Fruit fly (Drosophila melanogaster): ENCODE measurements around the gene CG42613.

Gene CG42613

dm6 chr3R:18985114-18985785 lies 56.3 kb downstream of the CG42613 start (continued):
- TF ChIP-seq CG17829 (tag; optimal IDR thresholded peaks at IDR 0.05) = no peak
- no peak for TF ChIP-seq crol (GFP tag; IDR thresholded peaks at IDR 0.05)
- peak; percentile 32 for TF ChIP-seq CG13296 (GFP tag; optimal IDR thresholded peaks at IDR 0.05)
- TF ChIP-seq CG1024 (GFP tag; IDR thresholded peaks at IDR 0.05) = no peak
- TF ChIP-seq B-H1 (GFP tag; IDR thresholded peaks at IDR 0.05) = no peak
- TF ChIP-seq CG14667 (GFP tag; IDR thresholded peaks at IDR 0.05) = no peak
- no peak for TF ChIP-seq Asciz (GFP tag; optimal IDR thresholded peaks at IDR 0.05)
- no peak for TF ChIP-seq pita (GFP tag; optimal IDR thresholded peaks at IDR 0.05)
- TF ChIP-seq hkb (optimal IDR thresholded peaks at IDR 0.05) = no peak
- no peak for TF ChIP-seq hkb (GFP tag; IDR thresholded peaks at IDR 0.05)
- no peak for TF ChIP-seq Antp (GFP tag; optimal IDR thresholded peaks at IDR 0.05)
- TF ChIP-seq tin (GFP tag; optimal IDR thresholded peaks at IDR 0.05) = no peak
- no peak for TF ChIP-seq wek (GFP tag; optimal IDR thresholded peaks at IDR 0.05)
- TF ChIP-seq Mad (GFP tag; optimal IDR thresholded peaks at IDR 0.05) = no peak
- TF ChIP-seq CG10462 (GFP tag; optimal IDR thresholded peaks at IDR 0.05) = no peak
- TF ChIP-seq BtbVII (GFP tag; optimal IDR thresholded peaks at IDR 0.05) = peak; percentile 57
- TF ChIP-seq NK7.1 (GFP tag; optimal IDR thresholded peaks at IDR 0.05) = no peak
- no peak for TF ChIP-seq ab (GFP tag; optimal IDR thresholded peaks at IDR 0.05)
- no peak for TF ChIP-seq sna (GFP tag; IDR thresholded peaks at IDR 0.05; ENCODE audit: partially characterized antibody)
- TF ChIP-seq ro (GFP tag; IDR thresholded peaks at IDR 0.05) = no peak
- TF ChIP-seq Nf-YC (tag; optimal IDR thresholded peaks at IDR 0.05) = no peak
- TF ChIP-seq Sin3A (optimal IDR thresholded peaks at IDR 0.05) = no peak
- TF ChIP-seq Taf1 (GFP tag; IDR thresholded peaks at IDR 0.05) = no peak
- TF ChIP-seq CG17359 (tag; optimal IDR thresholded peaks at IDR 0.05) = peak; percentile 27
- TF ChIP-seq zen2 (GFP tag; IDR thresholded peaks at IDR 0.05; ENCODE audit: partially characterized antibody) = no peak
- no peak for TF ChIP-seq CG11398 (GFP tag; optimal IDR thresholded peaks at IDR 0.05)
- TF ChIP-seq CG15269 (tag; optimal IDR thresholded peaks at IDR 0.05) = peak; percentile 27
- TF ChIP-seq gt (GFP tag; IDR thresholded peaks at IDR 0.05) = no peak
- TF ChIP-seq HmgD (GFP tag; optimal IDR thresholded peaks at IDR 0.05) = no peak
- TF ChIP-seq CG18011 (GFP tag; optimal IDR thresholded peaks at IDR 0.05) = no peak
- TF ChIP-seq pan (optimal IDR thresholded peaks at IDR 0.05) = no peak
- TF ChIP-seq pan (GFP tag; optimal IDR thresholded peaks at IDR 0.05 in 1 of 2, IDR thresholded peaks at IDR 0.05 in 1 of 2) = peak in 1 of 2 experiments; percentile 26

dm6 chr3R:18986089-18986887 lies 57.3 kb downstream of the CG42613 start:
- TF ChIP-seq Abd-B (GFP tag; optimal IDR thresholded peaks at IDR 0.05) (no peak), gsb (GFP tag; IDR thresholded peaks at IDR 0.05) (no peak), sens-2 (GFP tag; IDR thresholded peaks at IDR 0.05) (0 out of 2 replicates have a peak, but pooled peaks have one; percentile 10), Sox100B (GFP tag; optimal IDR thresholded peaks at IDR 0.05) (no peak), gem (tag; optimal IDR thresholded peaks at IDR 0.05) (peak; percentile 31), cwo (GFP tag; optimal IDR thresholded peaks at IDR 0.05) (no peak), CG14965 (GFP tag; optimal IDR thresholded peaks at IDR 0.05; ENCODE audit: borderline replicate concordance) (no peak), CG10209 (GFP tag; optimal IDR thresholded peaks at IDR 0.05) (no peak), CG3847 (GFP tag; IDR thresholded peaks at IDR 0.05) (no peak), CG17829 (tag; optimal IDR thresholded peaks at IDR 0.05) (no peak), Drgx (GFP tag; IDR thresholded peaks at IDR 0.05) (peak; percentile 51), Myb (GFP tag; optimal IDR thresholded peaks at IDR 0.05) (no peak), dan (GFP tag; IDR thresholded peaks at IDR 0.05) (no peak), pum (GFP tag; optimal IDR thresholded peaks at IDR 0.05) (no peak), Doc2 (GFP tag; IDR thresholded peaks at IDR 0.05) (no peak), CG18262 (tag; optimal IDR thresholded peaks at IDR 0.05) (peak; percentile 16), CG6654 (GFP tag; optimal IDR thresholded peaks at IDR 0.05) (peak; percentile 28), CG31441 (GFP tag; IDR thresholded peaks at IDR 0.05) (0 out of 2 replicates have a peak, but pooled peaks have one; percentile 15), NK7.1 (GFP tag; optimal IDR thresholded peaks at IDR 0.05) (no peak), bab2 (GFP tag; optimal IDR thresholded peaks at IDR 0.05) (no peak), CG11247 (GFP tag; IDR thresholded peaks at IDR 0.05) (no peak)
